Worm (Caenorhabditis elegans): Measurements from ENCODE around the gene T26C11.4.

T26C11.4 gene

ce11 chrX:1856160-1856559 is 10.8 kb upstream of the T26C11.4 start, which contains the start of gene ceh-39 (continued):
- TF ChIP-seq nhr-19 (GFP tag; conservative IDR thresholded peaks at IDR 0.05) (peak; percentile 78), lin-39 (tag; optimal IDR thresholded peaks at IDR 0.05) (no peak), Y116A8C.19 (tag; optimal IDR thresholded peaks at IDR 0.05; ENCODE audit: borderline replicate concordance) (no peak), elt-2 (tag; optimal IDR thresholded peaks at IDR 0.05) (no peak), ceh-82 (tag; optimal IDR thresholded peaks at IDR 0.05) (peak; percentile 38 to 71 (median 61)), irx-1 (tag; optimal IDR thresholded peaks at IDR 0.05) (no peak), lsy-2 (tag; optimal IDR thresholded peaks at IDR 0.05) (peak; percentile 45 to 58), ces-1 (GFP tag; optimal IDR thresholded peaks at IDR 0.05) (no peak), fkh-10 (GFP tag; optimal IDR thresholded peaks at IDR 0.05) (peak; percentile 61), nhr-85 (tag) (no peak), fkh-8 (tag; optimal IDR thresholded peaks at IDR 0.05) (peak; percentile 80), zag-1 (tag; optimal IDR thresholded peaks at IDR 0.05) (no peak), nhr-77 (tag; optimal IDR thresholded peaks at IDR 0.05) (peak; percentile 31), F16B12.6 (tag; optimal IDR thresholded peaks at IDR 0.05) (peak; percentile 7), lir-3 (tag; optimal IDR thresholded peaks at IDR 0.05; ENCODE audit: poor library complexity) (peak; percentile 15), nhr-71 (tag; optimal IDR thresholded peaks at IDR 0.05) (peak; percentile 67), lin-15B (tag; optimal IDR thresholded peaks at IDR 0.05) (peak; percentile 74), dsc-1 (tag; optimal IDR thresholded peaks at IDR 0.05) (peak; percentile 12), nhr-12 (tag; optimal IDR thresholded peaks at IDR 0.05) (no peak), lin-35 (GFP tag; optimal IDR thresholded peaks at IDR 0.05) (peak; percentile 73 to 78), sup-37 (GFP tag; optimal IDR thresholded peaks at IDR 0.05) (no peak)

ce11 chrX:1853596-1853995 is 8.2 kb upstream of the T26C11.4 start, which contains the start of gene T26C11.9:
Gene T26C11.9 (minus strand): TSS chrX:1853849.
- no peak for TF ChIP-seq zip-4 (GFP tag; optimal IDR thresholded peaks at IDR 0.05)
- TF ChIP-seq hlh-4 (tag; optimal IDR thresholded peaks at IDR 0.05): no peak
- TF ChIP-seq Y116A8C.19 (tag; optimal IDR thresholded peaks at IDR 0.05; ENCODE audit: borderline replicate concordance): no peak
- no peak for TF ChIP-seq sup-37 (GFP tag; optimal IDR thresholded peaks at IDR 0.05)
- no peak for TF ChIP-seq C34B4.2 (tag; optimal IDR thresholded peaks at IDR 0.05)
- TF ChIP-seq nhr-12 (tag; optimal IDR thresholded peaks at IDR 0.05): no peak
- TF ChIP-seq ceh-82 (tag; optimal IDR thresholded peaks at IDR 0.05): peak in 2 of 3 experiments; percentile 2 to 21
- no peak for TF ChIP-seq C16A3.4 (tag; optimal IDR thresholded peaks at IDR 0.05)
- TF ChIP-seq F16B12.6 (tag; optimal IDR thresholded peaks at IDR 0.05): no peak
- peak; percentile 25; the same call in 1 of the 2 replicates for TF ChIP-seq grh-1 (GFP tag; IDR thresholded peaks at IDR 0.05)
- TF ChIP-seq lin-14 (GFP tag; optimal IDR thresholded peaks at IDR 0.05): peak; percentile 35
- no peak for TF ChIP-seq nhr-237 (tag; optimal IDR thresholded peaks at IDR 0.05)
- TF ChIP-seq aha-1 (tag; optimal IDR thresholded peaks at IDR 0.05): no peak
- TF ChIP-seq unc-130 (tag; optimal IDR thresholded peaks at IDR 0.05): no peak
- TF ChIP-seq hpl-2 (GFP tag; optimal IDR thresholded peaks at IDR 0.05): no peak
- no peak for TF ChIP-seq fkh-4 (tag; optimal IDR thresholded peaks at IDR 0.05; ENCODE audit: borderline replicate concordance)
- TF ChIP-seq sox-4 (tag; optimal IDR thresholded peaks at IDR 0.05): no peak
- TF ChIP-seq unc-30 (tag; optimal IDR thresholded peaks at IDR 0.05): no peak
- TF ChIP-seq lin-39 (tag; optimal IDR thresholded peaks at IDR 0.05): no peak
- peak; percentile 11 for TF ChIP-seq swsn-7 (tag; optimal IDR thresholded peaks at IDR 0.05)
- no peak for TF ChIP-seq unc-62 (GFP tag; optimal IDR thresholded peaks at IDR 0.05)
- peak in 1 of 2 experiments; percentile 20 for TF ChIP-seq ztf-11 (tag; optimal IDR thresholded peaks at IDR 0.05)
- TF ChIP-seq dsc-1 (tag; optimal IDR thresholded peaks at IDR 0.05): peak; percentile 15
- no peak for TF ChIP-seq ztf-4 (tag; optimal IDR thresholded peaks at IDR 0.05)
- TF ChIP-seq pax-3 (tag; optimal IDR thresholded peaks at IDR 0.05): no peak
- TF ChIP-seq sptf-1 (tag; optimal IDR thresholded peaks at IDR 0.05): no peak
- TF ChIP-seq ceh-8 (GFP tag; optimal IDR thresholded peaks at IDR 0.05): no peak
- TF ChIP-seq mef-2 (tag; optimal IDR thresholded peaks at IDR 0.05): no peak
- no peak for TF ChIP-seq mab-9 (GFP tag; IDR thresholded peaks at IDR 0.05)
- TF ChIP-seq pqm-1 (tag; optimal IDR thresholded peaks at IDR 0.05): no peak
- TF ChIP-seq nhr-84 (tag; optimal IDR thresholded peaks at IDR 0.05): no peak
- TF ChIP-seq nhr-77 (tag; optimal IDR thresholded peaks at IDR 0.05): no peak
- no peak for TF ChIP-seq elt-2 (tag; optimal IDR thresholded peaks at IDR 0.05)
- peak; percentile 17 for TF ChIP-seq irx-1 (tag; optimal IDR thresholded peaks at IDR 0.05)
- no peak for TF ChIP-seq zag-1 (tag; optimal IDR thresholded peaks at IDR 0.05)
- TF ChIP-seq egl-27 (tag; optimal IDR thresholded peaks at IDR 0.05): no peak
- TF ChIP-seq ceh-88 (GFP tag; IDR thresholded peaks at IDR 0.05): no peak
- TF ChIP-seq mep-1 (tag; optimal IDR thresholded peaks at IDR 0.05): peak; percentile 41
- TF ChIP-seq nhr-85 (tag): peak; percentile 66
- no peak for TF ChIP-seq blmp-1 (tag; optimal IDR thresholded peaks at IDR 0.05)
- TF ChIP-seq pag-3 (tag; optimal IDR thresholded peaks at IDR 0.05; ENCODE audit: borderline replicate concordance, insufficient read depth): no peak
